Fruit fly (Drosophila melanogaster) ovary, adult (tissue): Measurements from ENCODE around the gene Rhau.

ENCODE experiments used
- CG17801 ChIP-seq: fragments of 200-800 bp; optimal IDR thresholded peaks from 2 replicates; lab custom pipeline; 2019; ENCODE audit warnings: missing biosample characterization, mild to moderate bottlenecking, missing genetic modification characterization, moderate library complexity; ENCODE audit not compliant: partially characterized antibody

Rhau gene

DNA sequence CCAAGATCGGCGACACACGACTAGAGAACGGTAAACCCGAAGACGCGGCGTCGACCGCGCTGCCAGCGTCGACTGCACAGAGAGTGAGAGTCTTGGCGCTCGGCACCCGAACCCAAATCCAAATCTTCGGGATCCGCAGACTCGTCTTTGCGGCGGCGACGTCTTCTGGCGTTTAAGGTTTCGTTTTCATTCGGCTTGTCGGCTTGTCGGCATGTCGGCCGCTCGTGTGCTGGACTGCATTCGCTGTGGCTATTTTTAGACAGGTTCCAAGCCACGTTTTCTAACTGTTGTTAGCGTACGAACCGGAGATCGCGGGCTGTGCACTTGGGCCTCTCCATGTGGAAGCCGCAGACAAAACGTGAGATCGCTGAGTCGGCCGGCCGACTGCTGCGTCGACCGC, 41.7 kb downstream of the Rhau start:
- peak; percentile 19 for TF ChIP-seq CG17801 (GFP tag; lab: Kevin White, UChicago)

DNA sequence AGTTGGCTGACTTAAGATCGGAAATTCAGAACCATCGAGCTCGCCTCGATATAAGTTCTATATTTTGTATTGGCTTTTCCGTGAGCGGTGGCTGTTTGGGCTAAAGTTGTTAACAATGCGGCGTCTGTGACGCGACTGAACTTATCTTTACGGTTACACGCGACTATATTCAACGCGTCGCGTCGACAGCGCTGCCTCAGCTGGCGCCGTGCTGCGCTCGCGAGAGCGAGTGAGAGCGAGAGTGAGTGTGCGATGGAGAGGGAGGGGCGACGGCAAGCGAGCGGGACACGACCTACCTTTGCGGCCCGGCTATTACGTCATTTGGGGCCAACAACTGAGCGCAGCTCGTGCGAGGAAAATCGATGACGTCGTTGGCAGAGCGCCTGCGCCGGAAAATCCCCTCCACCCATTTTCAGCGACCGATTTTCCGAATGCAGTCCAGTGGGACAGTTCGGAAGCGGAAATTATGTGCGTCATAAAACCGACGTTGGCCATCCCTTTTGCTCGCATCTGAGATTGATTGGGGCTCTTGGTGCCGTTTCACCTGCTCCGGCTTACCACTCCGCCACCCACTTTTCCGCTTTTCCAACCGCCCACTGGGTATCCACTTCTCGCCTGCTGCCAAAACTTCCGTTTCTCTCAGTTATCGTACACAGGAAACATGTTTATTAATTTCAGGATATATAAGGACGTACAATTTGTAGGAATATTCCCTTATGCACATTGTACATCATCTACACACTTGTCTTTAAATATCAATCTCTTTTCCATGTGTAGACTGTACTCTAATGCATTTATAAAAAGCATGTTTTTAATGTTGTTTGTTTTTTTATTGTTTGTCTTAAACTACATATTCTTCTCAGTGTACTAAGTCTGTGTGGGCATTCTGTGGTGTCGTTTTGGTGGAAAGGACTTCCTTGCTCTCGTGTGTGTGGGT, 43.0 kb downstream of the Rhau start, which contains the start of gene Hr38:
TSS of gene Hr38 (minus strand) at position 121 of the 937 bp plus-strand sequence.
- TF ChIP-seq CG17801 (GFP tag; lab: Kevin White, UChicago), result peak; percentile 32

DNA sequence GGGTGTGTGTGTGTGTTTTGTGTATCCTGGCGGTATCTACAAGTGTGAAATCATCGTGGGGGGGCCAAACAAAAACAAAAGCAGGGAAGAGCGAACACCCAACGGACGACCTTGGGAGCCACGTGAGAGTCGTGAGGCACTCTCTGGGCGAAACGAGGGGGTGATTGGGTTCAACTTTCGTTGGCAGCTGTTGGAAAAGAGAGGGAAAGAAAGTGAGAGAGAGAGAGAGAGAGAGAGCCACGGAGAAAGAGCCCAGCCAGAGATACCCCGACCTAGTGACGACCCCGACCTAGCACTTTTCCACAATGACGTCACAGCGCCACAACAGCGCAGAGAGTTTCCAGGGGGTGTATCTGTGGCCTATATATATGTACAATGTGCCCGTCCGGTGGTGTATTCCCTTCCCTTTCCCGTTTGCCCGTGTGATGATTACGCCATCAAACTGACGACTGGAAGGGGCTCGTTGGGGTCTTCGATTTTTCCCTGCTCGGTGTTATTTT, 51.9 kb downstream of the Rhau start:
- no peak for TF ChIP-seq CG17801 (GFP tag; lab: Kevin White, UChicago)
